Fruit fly (Drosophila melanogaster) whole organism, wandering third instar larva: ENCODE data around the gene Ufd4.

Experiments
- Hr78 ChIP-seq: fragments of >200 bp; optimal IDR thresholded peaks from 2 replicates; lab custom pipeline; 2017; ENCODE audit warnings: missing biosample characterization, missing genetic modification characterization
- N ChIP-seq: fragments of >200 bp; optimal IDR thresholded peaks from 2 replicates; lab custom pipeline; 2018; ENCODE audit warnings: missing biosample characterization, missing external identifiers, missing genetic modification characterization
- Vsx2 ChIP-seq: fragments of 200-300, 225-300 bp; sonication (Bioruptor generic); optimal IDR thresholded peaks from 2 replicates; lab custom pipeline; 2018; ENCODE audit warnings: missing biosample characterization, missing genetic modification characterization; ENCODE audit not compliant: partially characterized antibody
- dsf ChIP-seq: sonication (Bioruptor generic); optimal IDR thresholded peaks from 2 replicates; lab custom pipeline; 2016; ENCODE audit warnings: missing biosample characterization, missing genetic modification characterization, borderline replicate concordance
- fru ChIP-seq: fragments of 200-800 bp; sonication (Bioruptor generic); optimal IDR thresholded peaks from 3 replicates; lab custom pipeline; 2016; ENCODE audit warnings: missing biosample characterization, mild to moderate bottlenecking, missing genetic modification characterization

DNA sequence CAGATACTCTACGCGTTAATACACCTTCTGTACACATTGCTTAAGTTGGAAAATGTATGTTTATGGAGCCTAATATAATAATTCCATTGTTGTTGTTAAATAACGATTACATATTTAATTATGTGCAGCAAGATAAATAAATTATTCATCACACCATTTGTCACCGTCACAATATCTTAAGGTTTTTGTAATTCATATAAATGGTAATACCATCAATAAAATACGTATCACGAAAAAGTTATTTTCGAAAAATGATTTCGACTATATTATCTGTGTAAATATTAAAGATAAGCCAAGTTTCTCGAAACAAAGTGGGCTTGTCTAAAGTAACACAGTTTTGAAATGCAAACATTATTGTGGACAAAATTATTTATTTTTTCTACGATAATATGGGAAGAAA is 30.0 kb upstream of the Ufd4 start, which contains the start of gene CG4995:
- no peak for TF ChIP-seq N (GFP tag; lab: Kevin White, UChicago)
- TF ChIP-seq dsf = no peak
- no peak for TF ChIP-seq Vsx2 (GFP tag; lab: Kevin White, UChicago)
- TF ChIP-seq Hr78 = no peak
- no peak for TF ChIP-seq fru
